Fruit fly (Drosophila melanogaster) whole organism, embryonic: ENCODE data around the gene CG12017.

ENCODE experiments used
- CG10274 ChIP-seq: fragments of 200-800 bp; sonication (Bioruptor generic); optimal IDR thresholded peaks from 3 replicates; lab custom pipeline; 2017; ENCODE audit warnings: missing biosample characterization, mild to moderate bottlenecking, missing genetic modification characterization
- CG11085 ChIP-seq: fragments of 200-800 bp; sonication (Bioruptor generic); IDR thresholded peaks from 2 replicates; pipeline ENCODE4 v1.3.6; 2022; ENCODE audit warnings: missing biosample characterization, missing genetic modification characterization
- CG11456 ChIP-seq: fragments of 200-800 bp; sonication (Bioruptor generic); IDR thresholded peaks from 3 replicates; pipeline ENCODE4 v1.3.6; 2022; ENCODE audit warnings: missing biosample characterization, missing genetic modification characterization
- CG12391 ChIP-seq: fragments of 200-800 bp; sonication (Bioruptor generic); optimal IDR thresholded peaks from 3 replicates; lab custom pipeline; 2018; ENCODE audit warnings: missing biosample characterization, mild to moderate bottlenecking, missing genetic modification characterization, moderate library complexity
- CG13424 ChIP-seq: fragments of 200-800 bp; sonication (Bioruptor generic); optimal IDR thresholded peaks from 2 replicates; lab custom pipeline; 2019; ENCODE audit warnings: missing biosample characterization, mild to moderate bottlenecking, missing genetic modification characterization, moderate library complexity
- CG14965 ChIP-seq: fragments of 200-800 bp; sonication (Bioruptor generic); optimal IDR thresholded peaks from 2 replicates; lab custom pipeline; 2016; ENCODE audit warnings: missing biosample characterization, missing genetic modification characterization, borderline replicate concordance
- CG15269 ChIP-seq: fragments of 200-800 bp; sonication (Bioruptor generic); optimal IDR thresholded peaks from 2 replicates; lab custom pipeline; 2018; ENCODE audit warnings: missing biosample characterization, mild to moderate bottlenecking, missing genetic modification characterization, moderate library complexity
- CG16815 ChIP-seq: fragments of 200-800 bp; sonication (Bioruptor generic); optimal IDR thresholded peaks from 3 replicates; lab custom pipeline; 2017; ENCODE audit warnings: missing biosample characterization, mild to moderate bottlenecking, missing genetic modification characterization
- CG18619 ChIP-seq: fragments of 200-800 bp; sonication (Bioruptor generic); optimal IDR thresholded peaks from 3 replicates; lab custom pipeline; 2017; ENCODE audit warnings: missing biosample characterization, mild to moderate bottlenecking, missing genetic modification characterization
- CG2712 ChIP-seq: fragments of 200-800 bp; optimal IDR thresholded peaks from 3 replicates; lab custom pipeline; 2019; ENCODE audit warnings: missing biosample characterization, mild to moderate bottlenecking, missing genetic modification characterization, moderate library complexity
- CG32772 ChIP-seq: fragments of 200-800 bp; sonication (Bioruptor generic); IDR thresholded peaks from 2 replicates; pipeline ENCODE4 v1.3.6; 2022; ENCODE audit warnings: missing biosample characterization, missing genetic modification characterization
- CG33213 ChIP-seq: fragments of 200-800 bp; sonication (Bioruptor generic); optimal IDR thresholded peaks from 3 replicates; lab custom pipeline; 2016; ENCODE audit warnings: missing biosample characterization, missing genetic modification characterization
- CG34422 ChIP-seq: fragments of 200-800 bp; sonication (Bioruptor generic); IDR thresholded peaks from 3 replicates; pipeline ENCODE4 v1.3.6; 2022; ENCODE audit warnings: missing biosample characterization, missing genetic modification characterization
- CG42726 ChIP-seq: fragments of 200-800 bp; sonication (Bioruptor generic); IDR thresholded peaks from 2 replicates; pipeline ENCODE4 v1.3.6; 2022; ENCODE audit warnings: missing biosample characterization, missing genetic modification characterization; ENCODE audit not compliant: partially characterized antibody
- CG4282 ChIP-seq: fragments of 200-800 bp; sonication (Bioruptor generic); optimal IDR thresholded peaks from 2 replicates; lab custom pipeline; 2016; ENCODE audit warnings: missing biosample characterization, missing genetic modification characterization
- CG4404 ChIP-seq: fragments of 200-800 bp; sonication (Bioruptor generic); IDR thresholded peaks from 2 replicates; pipeline ENCODE4 v1.3.6; 2022; ENCODE audit warnings: missing biosample characterization, missing genetic modification characterization
- CG4617 ChIP-seq: fragments of 200-800 bp; sonication (Bioruptor generic); optimal IDR thresholded peaks from 3 replicates; lab custom pipeline; 2016; ENCODE audit warnings: missing biosample characterization, missing genetic modification characterization, borderline replicate concordance
- CG6654 ChIP-seq: fragments of 200-800 bp; sonication (Bioruptor generic); optimal IDR thresholded peaks from 2 replicates; lab custom pipeline; 2017; ENCODE audit warnings: missing biosample characterization, mild to moderate bottlenecking, missing genetic modification characterization
- CG6813 ChIP-seq: fragments of 200-800 bp; sonication (Bioruptor generic); optimal IDR thresholded peaks from 2 replicates; lab custom pipeline; 2017; ENCODE audit warnings: missing biosample characterization, missing genetic modification characterization, mild to moderate bottlenecking, moderate library complexity, missing genetic modification reagents
- CG7556 ChIP-seq: fragments of 200-800 bp; sonication (Bioruptor generic); optimal IDR thresholded peaks from 2 replicates; lab custom pipeline; 2017; ENCODE audit warnings: missing biosample characterization, mild to moderate bottlenecking, missing genetic modification characterization
- CG8290 ChIP-seq, 3 experiments: fragments of 200-800 bp; sonication (Bioruptor generic); optimal IDR thresholded peaks; 2 replicates each; lab custom pipeline; 2016 to 2019; ENCODE audit warnings: missing biosample characterization in 3 of 3, missing genetic modification characterization in 3 of 3, mild to moderate bottlenecking in 2 of 3, moderate library complexity in 1 of 3
- CG9437 ChIP-seq: fragments of 200-800 bp; sonication (Bioruptor generic); optimal IDR thresholded peaks from 2 replicates; lab custom pipeline; 2018; ENCODE audit warnings: missing biosample characterization, mild to moderate bottlenecking, missing genetic modification characterization
- CG9727 ChIP-seq: fragments of 200-800 bp; sonication (Bioruptor generic); optimal IDR thresholded peaks from 3 replicates; lab custom pipeline; 2017; ENCODE audit warnings: missing biosample characterization, mild to moderate bottlenecking, missing genetic modification characterization
- CG9797 ChIP-seq: fragments of 200-800 bp; sonication (Bioruptor generic); optimal IDR thresholded peaks from 3 replicates; lab custom pipeline; 2018; ENCODE audit warnings: missing biosample characterization, mild to moderate bottlenecking, missing genetic modification characterization
- CoRest ChIP-seq: fragments of 200-800 bp; sonication (Bioruptor generic); optimal IDR thresholded peaks from 3 replicates; lab custom pipeline; 2018; ENCODE audit warnings: missing biosample characterization, mild to moderate bottlenecking, missing genetic modification characterization, moderate library complexity
- D ChIP-seq, 2 experiments: fragments of 200-800 bp in 1 of 2; fragments of >200 bp in 1 of 2; sonication (Bioruptor generic) in 1 of 2; optimal IDR thresholded peaks; 2 replicates in 1 of 2; 3 replicates in 1 of 2; lab custom pipeline; 2017; ENCODE audit warnings: mild to moderate bottlenecking in 1 of 2, missing biosample characterization in 1 of 2, missing genetic modification characterization in 1 of 2, missing genetic modification reagents in 1 of 2
- Dfd ChIP-seq, 2 experiments: fragments of >200 bp; optimal IDR thresholded peaks; 2 replicates each; lab custom pipeline; 2017; ENCODE audit warnings: missing biosample characterization in 2 of 2, missing genetic modification characterization in 2 of 2
- Doc3 ChIP-seq: fragments of 200-800 bp; sonication (Bioruptor generic); IDR thresholded peaks from 3 replicates; pipeline ENCODE4 v1.3.6; 2022; ENCODE audit warnings: missing biosample characterization, missing genetic modification characterization; ENCODE audit not compliant: partially characterized antibody
- Drgx ChIP-seq: fragments of 200-800 bp; sonication (Bioruptor generic); IDR thresholded peaks from 2 replicates; pipeline ENCODE4 v1.3.6; 2022; ENCODE audit warnings: missing biosample characterization, missing genetic modification characterization
- H2.0 ChIP-seq: fragments of 200-800 bp; sonication (Bioruptor generic); IDR thresholded peaks from 2 replicates; pipeline ENCODE4 v1.3.6; 2022; ENCODE audit warnings: missing biosample characterization, missing genetic modification characterization
- HLH4C ChIP-seq: fragments of 200-800 bp; sonication (Bioruptor generic); IDR thresholded peaks from 3 replicates; pipeline ENCODE4 v1.3.6; 2022; ENCODE audit warnings: missing biosample characterization, missing genetic modification characterization; ENCODE audit not compliant: partially characterized antibody
- HmgD ChIP-seq: fragments of 200-800 bp; sonication (Bioruptor generic); optimal IDR thresholded peaks from 3 replicates; lab custom pipeline; 2016; ENCODE audit warnings: missing biosample characterization, missing genetic modification characterization
- MBD-R2 ChIP-seq: fragments of 200-800 bp; sonication (Bioruptor generic); IDR thresholded peaks from 2 replicates; pipeline ENCODE4 v1.3.6; 2022; ENCODE audit warnings: missing biosample characterization, missing genetic modification characterization
- Mad ChIP-seq: fragments of 200-800 bp; sonication (Bioruptor generic); optimal IDR thresholded peaks from 2 replicates; lab custom pipeline; 2016; ENCODE audit warnings: missing biosample characterization, missing genetic modification characterization
- Six4 ChIP-seq: fragments of 200-800 bp; sonication (Bioruptor generic); optimal IDR thresholded peaks from 2 replicates; lab custom pipeline; 2016; ENCODE audit warnings: missing biosample characterization, missing genetic modification characterization
- Taf1 ChIP-seq: fragments of 200-800 bp; sonication (Bioruptor generic); IDR thresholded peaks from 2 replicates; pipeline ENCODE4 v1.3.6; 2022; ENCODE audit warnings: missing biosample characterization, missing genetic modification characterization
- Vsx1 ChIP-seq: fragments of 200-800 bp; sonication (Bioruptor generic); optimal IDR thresholded peaks from 2 replicates; lab custom pipeline; 2017; ENCODE audit warnings: missing biosample characterization, mild to moderate bottlenecking, missing genetic modification characterization, missing genetic modification reagents
- croc ChIP-seq: fragments of 200-800 bp; sonication (Bioruptor generic); conservative IDR thresholded peaks from 3 replicates; pipeline ENCODE4 v1.3.6; 2022; ENCODE audit warnings: missing biosample characterization, missing genetic modification characterization
- fd96Cb ChIP-seq: fragments of 200-800 bp; sonication (Bioruptor generic); optimal IDR thresholded peaks from 2 replicates; lab custom pipeline; 2018; ENCODE audit warnings: missing biosample characterization, mild to moderate bottlenecking, missing genetic modification characterization, moderate library complexity
- hkb ChIP-seq, 2 experiments: fragments of 200-800 bp in 1 of 2; fragments of >200 bp in 1 of 2; sonication (Bioruptor generic) in 1 of 2; IDR thresholded peaks in 1 of 2; optimal IDR thresholded peaks in 1 of 2; 2 replicates each; pipeline versions ENCODE4 v1.3.6 to Lab custom; 2017 to 2022; ENCODE audit warnings: missing biosample characterization in 1 of 2, missing genetic modification characterization in 1 of 2
- klu ChIP-seq: fragments of 200-800 bp; sonication (Bioruptor generic); IDR thresholded peaks from 2 replicates; pipeline ENCODE4 v1.3.6; 2022; ENCODE audit warnings: missing biosample characterization, missing genetic modification characterization
- onecut ChIP-seq: fragments of 200-800 bp; sonication (Bioruptor generic); IDR thresholded peaks from 2 replicates; pipeline ENCODE4 v1.3.6; 2022; ENCODE audit warnings: missing biosample characterization, missing genetic modification characterization
- p53 ChIP-seq: fragments of 200-800 bp; sonication (Bioruptor generic); optimal IDR thresholded peaks from 2 replicates; lab custom pipeline; 2016; ENCODE audit warnings: missing biosample characterization, missing genetic modification characterization
- peb ChIP-seq: fragments of 200-800 bp; sonication (Bioruptor generic); IDR thresholded peaks from 2 replicates; pipeline ENCODE4 v1.3.6; 2022; ENCODE audit warnings: missing biosample characterization, missing genetic modification characterization
- pum ChIP-seq: fragments of 200-800 bp; sonication (Bioruptor generic); optimal IDR thresholded peaks from 2 replicates; lab custom pipeline; 2016; ENCODE audit warnings: missing biosample characterization, missing genetic modification characterization
- ro ChIP-seq: fragments of 200-800 bp; sonication (Bioruptor generic); IDR thresholded peaks from 2 replicates; pipeline ENCODE4 v1.3.6; 2022; ENCODE audit warnings: missing biosample characterization, missing genetic modification characterization
- tgo ChIP-seq: fragments of 200-800 bp; sonication (Bioruptor generic); IDR thresholded peaks from 3 replicates; pipeline ENCODE4 v1.3.6; 2022; ENCODE audit warnings: missing biosample characterization, missing genetic modification characterization
- usp ChIP-seq: fragments of >200 bp; optimal IDR thresholded peaks from 2 replicates; lab custom pipeline; 2017; ENCODE audit warnings: missing biosample characterization, missing genetic modification characterization
- vfl ChIP-seq: fragments of 200-800 bp; sonication (Bioruptor generic); optimal IDR thresholded peaks from 2 replicates; lab custom pipeline; 2016; ENCODE audit warnings: missing biosample characterization, missing genetic modification characterization
- z ChIP-seq: fragments of 200-800 bp; sonication (Bioruptor generic); IDR thresholded peaks from 3 replicates; pipeline ENCODE4 v1.3.6; 2022; ENCODE audit warnings: missing biosample characterization, missing genetic modification characterization

The CG12017 gene

DNA sequence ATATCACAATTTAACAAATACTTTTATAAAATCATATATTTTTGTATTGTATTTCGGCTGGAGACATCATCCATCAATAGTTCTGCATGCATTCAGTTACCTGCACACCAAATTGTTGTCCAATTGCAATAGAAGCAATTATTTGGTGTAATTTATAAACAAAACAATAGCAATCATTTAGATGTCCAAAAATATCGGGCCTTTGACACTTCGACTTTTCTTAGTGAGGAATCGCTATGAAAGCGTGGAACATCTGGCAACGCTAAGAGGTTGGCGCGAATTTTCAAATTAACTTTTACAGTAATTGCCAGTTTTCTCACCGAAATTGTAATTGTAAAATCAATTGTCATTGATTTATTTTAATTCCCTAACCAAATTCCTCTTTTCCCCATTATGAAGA, 54.7 kb downstream of the CG12017 start, which contains the start of gene CG14969 (continued):
- TF ChIP-seq peb (no peak), H2.0 (GFP tag; lab: Robert Waterston, UW) (no peak), MBD-R2 (GFP tag; lab: Robert Waterston, UW) (peak; percentile 72), Mad (GFP tag; lab: Kevin White, UChicago) (no peak), CG14965 (GFP tag; lab: Kevin White, UChicago) (no peak), z (no peak), CG16815 (GFP tag; lab: Kevin White, UChicago) (no peak), klu (GFP tag; lab: Robert Waterston, UW) (no peak), CG42726 (GFP tag; lab: Robert Waterston, UW) (no peak), D (optimal IDR thresholded peaks at IDR 0.05; lab: Kevin White, UChicago) (no peak), D (GFP tag; optimal IDR thresholded peaks at IDR 0.05; lab: Kevin White, UChicago) (no peak), CG9727 (GFP tag; lab: Kevin White, UChicago) (no peak), CG9797 (GFP tag; lab: Kevin White, UChicago) (peak; percentile 10), vfl (GFP tag; lab: Kevin White, UChicago) (no peak), ro (no peak), onecut (GFP tag; lab: Robert Waterston, UW) (no peak), CG10274 (GFP tag; lab: Kevin White, UChicago) (no peak), HmgD (no peak), Taf1 (GFP tag; lab: Robert Waterston, UW) (no peak), CG4404 (GFP tag; lab: Robert Waterston, UW) (no peak), HLH4C (GFP tag; lab: Robert Waterston, UW) (0 out of 3 replicates have a peak, but pooled peaks have one; percentile 24), usp (no peak), CG33213 (GFP tag; lab: Kevin White, UChicago) (peak; percentile 51), CG6654 (GFP tag; lab: Kevin White, UChicago) (no peak), CG4617 (peak; percentile 67), Drgx (no peak), fd96Cb (tag; lab: Kevin White, UChicago) (no peak), tgo (GFP tag; lab: Robert Waterston, UW) (no peak), CG7556 (no peak), CG32772 (GFP tag; lab: Robert Waterston, UW) (no peak), CG13424 (peak; percentile 6), Dfd (GFP tag; optimal IDR thresholded peaks at IDR 0.05; lab: Kevin White, UChicago) (no peak), CoRest (tag; lab: Kevin White, UChicago) (peak; percentile 15), CG18619 (GFP tag; lab: Kevin White, UChicago) (no peak), CG2712 (tag; lab: Kevin White, UChicago) (peak; percentile 15), Doc3 (GFP tag; lab: Robert Waterston, UW) (0 out of 3 replicates have a peak, but pooled peaks have one; percentile 29), Vsx1 (no peak), CG4282 (no peak), CG6813 (GFP tag; lab: Kevin White, UChicago) (no peak), CG34422 (no peak), croc (GFP tag; lab: Robert Waterston, UW) (no peak), Six4 (GFP tag; lab: Kevin White, UChicago) (no peak), p53 (no peak), CG8290 (GFP tag; optimal IDR thresholded peaks at IDR 0.05; lab: Kevin White, UChicago) (no peak), CG8290 (tag; optimal IDR thresholded peaks at IDR 0.05; lab: Kevin White, UChicago) (no peak), CG11085 (no peak), CG15269 (tag; lab: Kevin White, UChicago) (no peak), CG11456 (GFP tag; lab: Robert Waterston, UW) (no peak), hkb (optimal IDR thresholded peaks at IDR 0.05; lab: Kevin White, UChicago) (no peak), hkb (GFP tag; IDR thresholded peaks at IDR 0.05; lab: Robert Waterston, UW) (no peak), CG9437 (no peak), pum (no peak), CG12391 (tag; lab: Kevin White, UChicago) (no peak)
